Fruit fly (Drosophila melanogaster) whole organism, embryonic: ENCODE measurements around the gene CG15435.
A peak's percentile ranks its signal among the peaks of the same experiment; 100 is the strongest.

Experiments
- Ada2b ChIP-seq: fragments of 200-800 bp; sonication (Bioruptor generic); IDR thresholded peaks from 2 replicates; pipeline ENCODE4 v1.3.6; 2022; ENCODE audit warnings: missing biosample characterization, missing genetic modification characterization
- Adf1 ChIP-seq: fragments of 200-800 bp; sonication (Bioruptor generic); IDR thresholded peaks from 2 replicates; pipeline ENCODE4 v1.3.6; 2022; ENCODE audit warnings: missing biosample characterization, missing genetic modification characterization
- CG12299 ChIP-seq: fragments of 200-800 bp; sonication (Bioruptor generic); optimal IDR thresholded peaks from 2 replicates; lab custom pipeline; 2018; ENCODE audit warnings: missing biosample characterization, mild to moderate bottlenecking, missing genetic modification characterization
- CG12769 ChIP-seq: fragments of 200-800 bp; sonication (Bioruptor generic); optimal IDR thresholded peaks from 2 replicates; lab custom pipeline; 2019; ENCODE audit warnings: missing biosample characterization, mild to moderate bottlenecking, missing genetic modification characterization, moderate library complexity
- CG12942 ChIP-seq: fragments of 200-800 bp; sonication (Bioruptor generic); optimal IDR thresholded peaks from 3 replicates; lab custom pipeline; 2016; ENCODE audit warnings: missing biosample characterization, missing genetic modification characterization
- CG13123 ChIP-seq: fragments of 200-800 bp; sonication (Bioruptor generic); optimal IDR thresholded peaks from 2 replicates; lab custom pipeline; 2016; ENCODE audit warnings: missing biosample characterization, missing genetic modification characterization
- CG13296 ChIP-seq: fragments of 200-800 bp; sonication (Bioruptor generic); optimal IDR thresholded peaks from 3 replicates; lab custom pipeline; 2018; ENCODE audit warnings: missing biosample characterization, mild to moderate bottlenecking, missing genetic modification characterization
- CG13775 ChIP-seq: fragments of 200-800 bp; sonication (Bioruptor generic); optimal IDR thresholded peaks from 3 replicates; lab custom pipeline; 2017; ENCODE audit warnings: missing biosample characterization, mild to moderate bottlenecking, missing genetic modification characterization
- CG15073 ChIP-seq: fragments of 200-800 bp; sonication (Bioruptor generic); optimal IDR thresholded peaks from 2 replicates; lab custom pipeline; 2016; ENCODE audit warnings: missing biosample characterization, missing genetic modification characterization
- CG15696 ChIP-seq: fragments of 200-800 bp; sonication (Bioruptor generic); optimal IDR thresholded peaks from 2 replicates; lab custom pipeline; 2019; ENCODE audit warnings: missing biosample characterization, mild to moderate bottlenecking, missing genetic modification characterization, moderate library complexity
- CG1647 ChIP-seq: fragments of 200-800 bp; sonication (Bioruptor generic); optimal IDR thresholded peaks from 3 replicates; lab custom pipeline; 2016; ENCODE audit warnings: missing biosample characterization, missing genetic modification characterization
- CG18599 ChIP-seq: fragments of 200-800 bp; sonication (Bioruptor generic); optimal IDR thresholded peaks from 3 replicates; lab custom pipeline; 2017; ENCODE audit warnings: missing biosample characterization, missing genetic modification characterization, mild to moderate bottlenecking, moderate library complexity, missing genetic modification reagents
- CG18619 ChIP-seq: fragments of 200-800 bp; sonication (Bioruptor generic); optimal IDR thresholded peaks from 3 replicates; lab custom pipeline; 2017; ENCODE audit warnings: missing biosample characterization, mild to moderate bottlenecking, missing genetic modification characterization
- CG2116 ChIP-seq: fragments of 200-800 bp; sonication (Bioruptor generic); optimal IDR thresholded peaks from 3 replicates; lab custom pipeline; 2018; ENCODE audit warnings: missing biosample characterization, mild to moderate bottlenecking, missing genetic modification characterization
- CG2120 ChIP-seq: fragments of 200-800 bp; sonication (Bioruptor generic); optimal IDR thresholded peaks from 3 replicates; lab custom pipeline; 2016; ENCODE audit warnings: missing biosample characterization, missing genetic modification characterization
- CG32532 ChIP-seq: fragments of 200-800 bp; sonication (Bioruptor generic); IDR thresholded peaks from 2 replicates; pipeline ENCODE4 v1.3.6; 2022; ENCODE audit warnings: missing biosample characterization, missing genetic modification characterization
- CG32767 ChIP-seq: fragments of 200-800 bp; sonication (Bioruptor generic); IDR thresholded peaks from 2 replicates; pipeline ENCODE4 v1.3.6; 2022; ENCODE audit warnings: missing biosample characterization, missing genetic modification characterization
- CG34224 ChIP-seq: fragments of 200-800 bp; sonication (Bioruptor generic); IDR thresholded peaks from 3 replicates; pipeline ENCODE4 v1.3.6; 2022; ENCODE audit warnings: missing biosample characterization, missing genetic modification characterization; ENCODE audit not compliant: partially characterized antibody
- CG4282 ChIP-seq: fragments of 200-800 bp; sonication (Bioruptor generic); optimal IDR thresholded peaks from 2 replicates; lab custom pipeline; 2016; ENCODE audit warnings: missing biosample characterization, missing genetic modification characterization
- CG4617 ChIP-seq: fragments of 200-800 bp; sonication (Bioruptor generic); optimal IDR thresholded peaks from 3 replicates; lab custom pipeline; 2016; ENCODE audit warnings: missing biosample characterization, missing genetic modification characterization, borderline replicate concordance
- CG7928 ChIP-seq: fragments of 200-800 bp; sonication (Bioruptor generic); optimal IDR thresholded peaks from 2 replicates; lab custom pipeline; 2017; ENCODE audit warnings: missing biosample characterization, mild to moderate bottlenecking, missing genetic modification characterization
- CG8089 ChIP-seq: fragments of 200-800 bp; sonication (Bioruptor generic); optimal IDR thresholded peaks from 3 replicates; lab custom pipeline; 2016; ENCODE audit warnings: missing biosample characterization, missing genetic modification characterization
- CG8388 ChIP-seq: fragments of 200-800 bp; sonication (Bioruptor generic); optimal IDR thresholded peaks from 2 replicates; lab custom pipeline; 2019; ENCODE audit warnings: missing biosample characterization, mild to moderate bottlenecking, missing genetic modification characterization, moderate library complexity
- CG8765 ChIP-seq: fragments of 200-800 bp; sonication (Bioruptor generic); IDR thresholded peaks from 2 replicates; pipeline ENCODE4 v1.3.6; 2022; ENCODE audit warnings: missing biosample characterization, missing genetic modification characterization
- Chrac-16 ChIP-seq: fragments of 200-800 bp; sonication (Bioruptor generic); optimal IDR thresholded peaks from 3 replicates; lab custom pipeline; 2016; ENCODE audit warnings: missing biosample characterization, missing genetic modification characterization
- D19A ChIP-seq: fragments of 200-800 bp; optimal IDR thresholded peaks from 3 replicates; lab custom pipeline; 2019; ENCODE audit warnings: missing biosample characterization, mild to moderate bottlenecking, missing genetic modification characterization, moderate library complexity
- D19B ChIP-seq: fragments of 200-800 bp; sonication (Bioruptor generic); optimal IDR thresholded peaks from 2 replicates; lab custom pipeline; 2017; ENCODE audit warnings: missing biosample characterization, mild to moderate bottlenecking, missing genetic modification characterization
- Elba2 ChIP-seq: fragments of 200-800 bp; sonication (Bioruptor generic); optimal IDR thresholded peaks from 3 replicates; lab custom pipeline; 2016; ENCODE audit warnings: missing biosample characterization, missing genetic modification characterization
- HLH4C ChIP-seq: fragments of 200-800 bp; sonication (Bioruptor generic); IDR thresholded peaks from 3 replicates; pipeline ENCODE4 v1.3.6; 2022; ENCODE audit warnings: missing biosample characterization, missing genetic modification characterization; ENCODE audit not compliant: partially characterized antibody
- HLHmδ ChIP-seq: fragments of 200-800 bp; sonication (Bioruptor generic); optimal IDR thresholded peaks from 2 replicates; lab custom pipeline; 2018; ENCODE audit warnings: missing biosample characterization, mild to moderate bottlenecking, missing genetic modification characterization, moderate library complexity
- Hmr ChIP-seq: fragments of 200-800 bp; sonication (Bioruptor generic); optimal IDR thresholded peaks from 3 replicates; lab custom pipeline; 2017; ENCODE audit warnings: mild to moderate bottlenecking, missing biosample characterization, missing genetic modification reagents, missing genetic modification characterization
- Ptx1 ChIP-seq: fragments of 200-800 bp; sonication (Bioruptor generic); IDR thresholded peaks from 2 replicates; pipeline ENCODE4 v1.3.6; 2022; ENCODE audit warnings: missing biosample characterization, missing genetic modification characterization
- Side ChIP-seq: fragments of 200-800 bp; sonication (Bioruptor generic); optimal IDR thresholded peaks from 2 replicates; lab custom pipeline; 2016; ENCODE audit warnings: missing biosample characterization, missing genetic modification characterization
- Six4 ChIP-seq: fragments of 200-800 bp; sonication (Bioruptor generic); optimal IDR thresholded peaks from 2 replicates; lab custom pipeline; 2016; ENCODE audit warnings: missing biosample characterization, missing genetic modification characterization
- Sry-β ChIP-seq: fragments of 200-800 bp; sonication (Bioruptor generic); optimal IDR thresholded peaks from 2 replicates; lab custom pipeline; 2018; ENCODE audit warnings: missing biosample characterization, mild to moderate bottlenecking, missing genetic modification characterization, moderate library complexity
- ac ChIP-seq: fragments of 200-800 bp; sonication (Bioruptor generic); optimal IDR thresholded peaks from 3 replicates; lab custom pipeline; 2017; ENCODE audit warnings: missing biosample characterization, mild to moderate bottlenecking, missing genetic modification characterization
- br ChIP-seq: fragments of >200 bp; optimal IDR thresholded peaks from 2 replicates; lab custom pipeline; 2017
- bsh ChIP-seq, 2 experiments: fragments of 200-800 bp; sonication (Bioruptor generic); optimal IDR thresholded peaks; 2 replicates each; lab custom pipeline; 2017 to 2018; ENCODE audit warnings: mild to moderate bottlenecking in 2 of 2, missing biosample characterization in 2 of 2, missing genetic modification characterization in 2 of 2, moderate library complexity in 1 of 2
- dysf ChIP-seq: fragments of 200-800 bp; sonication (Bioruptor generic); IDR thresholded peaks from 3 replicates; pipeline ENCODE4 v1.3.6; 2022; ENCODE audit warnings: missing biosample characterization, missing genetic modification characterization
- fd102C ChIP-seq: fragments of 200-800 bp; sonication (Bioruptor generic); optimal IDR thresholded peaks from 2 replicates; lab custom pipeline; 2018; ENCODE audit warnings: missing biosample characterization, mild to moderate bottlenecking, missing genetic modification characterization, moderate library complexity
- gem ChIP-seq: fragments of 200-800 bp; sonication (Bioruptor generic); optimal IDR thresholded peaks from 2 replicates; lab custom pipeline; 2019; ENCODE audit warnings: missing biosample characterization, mild to moderate bottlenecking, missing genetic modification characterization, moderate library complexity
- gsb ChIP-seq: fragments of 200-800 bp; sonication (Bioruptor generic); IDR thresholded peaks from 2 replicates; pipeline ENCODE4 v1.3.6; 2022; ENCODE audit warnings: missing biosample characterization, missing genetic modification characterization
- jigr1 ChIP-seq: fragments of 200-800 bp; sonication (Bioruptor generic); IDR thresholded peaks from 3 replicates; pipeline ENCODE4 v1.3.6; 2022; ENCODE audit warnings: missing biosample characterization, missing genetic modification characterization
- lab ChIP-seq: fragments of 200-800 bp; sonication (Bioruptor generic); optimal IDR thresholded peaks from 3 replicates; lab custom pipeline; 2017; ENCODE audit warnings: missing biosample characterization, missing genetic modification characterization, mild to moderate bottlenecking, moderate library complexity, missing genetic modification reagents
- lilli ChIP-seq: fragments of 200-800 bp; sonication (Bioruptor generic); optimal IDR thresholded peaks from 3 replicates; lab custom pipeline; 2016; ENCODE audit warnings: missing biosample characterization, missing genetic modification characterization
- nerfin-2 ChIP-seq: fragments of 200-800 bp; sonication (Bioruptor generic); IDR thresholded peaks from 2 replicates; pipeline ENCODE4 v1.3.6; 2022; ENCODE audit warnings: missing biosample characterization, missing genetic modification characterization; ENCODE audit not compliant: partially characterized antibody
- onecut ChIP-seq: fragments of 200-800 bp; sonication (Bioruptor generic); IDR thresholded peaks from 2 replicates; pipeline ENCODE4 v1.3.6; 2022; ENCODE audit warnings: missing biosample characterization, missing genetic modification characterization
- pho ChIP-seq: fragments of 200-800 bp; sonication (Bioruptor generic); optimal IDR thresholded peaks from 2 replicates; lab custom pipeline; 2016; ENCODE audit warnings: missing biosample characterization, missing genetic modification characterization
- sens ChIP-seq: fragments of 200-800 bp; sonication (Bioruptor generic); peaks from one replicate; lab custom pipeline; 2016; ENCODE audit warnings: missing biosample characterization, missing genetic modification characterization
- sug ChIP-seq: fragments of 200-800 bp; optimal IDR thresholded peaks from 2 replicates; lab custom pipeline; 2019; ENCODE audit warnings: missing biosample characterization, mild to moderate bottlenecking, missing genetic modification characterization, moderate library complexity
- tx ChIP-seq: fragments of 200-800 bp; sonication (Bioruptor generic); optimal IDR thresholded peaks from 2 replicates; lab custom pipeline; 2016; ENCODE audit warnings: missing biosample characterization, missing genetic modification characterization
- vfl ChIP-seq: fragments of 200-800 bp; sonication (Bioruptor generic); optimal IDR thresholded peaks from 2 replicates; lab custom pipeline; 2016; ENCODE audit warnings: missing biosample characterization, missing genetic modification characterization

The CG15435 gene

DNA sequence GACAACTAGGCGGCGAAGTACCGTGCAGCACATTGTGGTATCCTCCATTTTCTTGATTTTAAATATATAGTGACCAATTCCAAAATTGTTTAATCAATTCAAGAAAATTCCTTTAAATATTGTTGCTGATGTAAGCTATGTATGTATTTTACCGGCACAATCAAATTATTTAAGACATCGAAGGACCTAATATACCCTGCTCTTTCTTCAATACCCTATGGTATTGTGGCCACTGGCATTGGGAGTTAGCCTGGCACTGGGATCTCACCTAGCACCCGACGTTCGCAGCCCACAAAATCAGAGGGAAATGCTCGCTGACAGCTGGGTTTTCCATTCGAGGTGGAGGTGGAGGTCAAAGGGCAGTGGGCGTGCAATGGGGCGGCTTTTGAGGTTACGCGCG is 37.4 kb upstream of the CG15435 start (continued):
- TF ChIP-seq D19B (GFP tag; lab: Kevin White, UChicago): peak; percentile 66
- TF ChIP-seq jigr1 (GFP tag; lab: Robert Waterston, UW): no peak
- peak; percentile 49 for TF ChIP-seq CG18599 (GFP tag; lab: Kevin White, UChicago)
- peak; percentile 19; the same call in 1 of the 2 replicates for TF ChIP-seq Ada2b (GFP tag; lab: Robert Waterston, UW)
- TF ChIP-seq br: no peak
- peak; percentile 41 for TF ChIP-seq lab (GFP tag; lab: Kevin White, UChicago)
- no peak for TF ChIP-seq HLH4C (GFP tag; lab: Robert Waterston, UW)
- TF ChIP-seq CG8089 (GFP tag; lab: Kevin White, UChicago): no peak
- 0 out of 2 replicates have a peak, but pooled peaks have one; percentile 24 for TF ChIP-seq gsb (GFP tag; lab: Robert Waterston, UW)
- no peak for TF ChIP-seq CG13123 (GFP tag; lab: Kevin White, UChicago)
- TF ChIP-seq ac: no peak
- TF ChIP-seq CG1647 (GFP tag; lab: Kevin White, UChicago): no peak
- no peak for TF ChIP-seq Elba2 (GFP tag; lab: Kevin White, UChicago)
- no peak for TF ChIP-seq D19A (tag; lab: Kevin White, UChicago)
- TF ChIP-seq CG32532 (GFP tag; lab: Robert Waterston, UW): peak; percentile 18; the same call in 1 of the 2 replicates
- TF ChIP-seq Side (GFP tag; lab: Kevin White, UChicago): no peak
- peak; percentile 3 for TF ChIP-seq sens (GFP tag; lab: Kevin White, UChicago)
- TF ChIP-seq tx (GFP tag; lab: Kevin White, UChicago): no peak
- TF ChIP-seq Adf1 (GFP tag; lab: Robert Waterston, UW): no peak
- no peak for TF ChIP-seq CG34224 (GFP tag; lab: Robert Waterston, UW)
- no peak for TF ChIP-seq vfl (GFP tag; lab: Kevin White, UChicago)
- peak; percentile 5 for TF ChIP-seq lilli (GFP tag; lab: Kevin White, UChicago)
- TF ChIP-seq Hmr (GFP tag; lab: Kevin White, UChicago): peak; percentile 31
- peak; percentile 34 for TF ChIP-seq CG2120 (GFP tag; lab: Kevin White, UChicago)
- no peak for TF ChIP-seq sug
- TF ChIP-seq gem (tag; lab: Kevin White, UChicago): peak; percentile 10
- no peak for TF ChIP-seq CG12299 (tag; lab: Kevin White, UChicago)
- TF ChIP-seq CG2116: no peak
- TF ChIP-seq dysf (GFP tag; lab: Robert Waterston, UW): 0 out of 3 replicates have a peak, but pooled peaks have one; percentile 16
- peak; percentile 33; the same call in 1 of the 2 replicates for TF ChIP-seq Ptx1 (GFP tag; lab: Robert Waterston, UW)
- TF ChIP-seq CG12942 (GFP tag; lab: Kevin White, UChicago): no peak
- no peak for TF ChIP-seq CG15696
- TF ChIP-seq CG15073 (GFP tag; lab: Kevin White, UChicago): no peak
- no peak for TF ChIP-seq nerfin-2 (GFP tag; lab: Robert Waterston, UW)
- TF ChIP-seq CG8388 (GFP tag; lab: Kevin White, UChicago): no peak
- TF ChIP-seq Chrac-16 (GFP tag; lab: Kevin White, UChicago): no peak
- no peak for TF ChIP-seq CG12769 (tag; lab: Kevin White, UChicago)
- no peak for TF ChIP-seq CG32767
- no peak for TF ChIP-seq CG13775 (GFP tag; lab: Kevin White, UChicago)

dm6 chr2L:4433608-4434007 is 25.9 kb upstream of the CG15435 start, which contains the start of the genes CG34177 and CG34178:
Gene CG34177 (plus strand): TSS chr2L:4433908.
Gene CG34178 (plus strand): TSS chr2L:4433908.
- TF ChIP-seq CG18619 (GFP tag; lab: Kevin White, UChicago) (no peak), CG4617 (GFP tag; lab: Kevin White, UChicago) (no peak), bsh (GFP tag; optimal IDR thresholded peaks at IDR 0.05; lab: Kevin White, UChicago) (no peak), HLHmδ (GFP tag; lab: Kevin White, UChicago) (no peak), CG13296 (GFP tag; lab: Kevin White, UChicago) (no peak), CG7928 (GFP tag; lab: Kevin White, UChicago) (no peak), pho (GFP tag; lab: Kevin White, UChicago) (no peak), Six4 (GFP tag; lab: Kevin White, UChicago) (no peak), fd102C (GFP tag; lab: Kevin White, UChicago) (no peak), onecut (GFP tag; lab: Robert Waterston, UW) (no peak), Sry-β (no peak), CG8765 (GFP tag; lab: Robert Waterston, UW) (no peak), CG8089 (GFP tag; lab: Kevin White, UChicago) (no peak), CG4282 (no peak)
